Worm (Caenorhabditis elegans) whole organism, midembryonic: ENCODE measurements around the gene ppm-1.D.

Experiments
- klf-2 ChIP-seq: fragments of 200-800 bp; sonication (Bioruptor generic); conservative IDR thresholded peaks from 2 replicates; pipeline ENCODE4 v1.3.6; 2022; ENCODE audit warnings: missing genetic modification reagents, missing genetic modification characterization, missing compliant biosample characterization
- ref-1 ChIP-seq: fragments of 200-800 bp; sonication (Bioruptor generic); conservative IDR thresholded peaks from 2 replicates; pipeline ENCODE4 v1.3.6; 2022; ENCODE audit warnings: missing genetic modification reagents, missing genetic modification characterization, missing compliant biosample characterization
- tab-1 ChIP-seq: fragments of 200-800 bp; sonication (Bioruptor generic); IDR thresholded peaks from 2 replicates; pipeline ENCODE4 v1.3.6; 2022; ENCODE audit warnings: missing genetic modification characterization, missing compliant biosample characterization
- ztf-29 ChIP-seq: fragments of 200-800 bp; sonication (Bioruptor generic); IDR thresholded peaks from 2 replicates; pipeline ENCODE4 v1.3.6; 2022; ENCODE audit warnings: missing genetic modification reagents, missing genetic modification characterization, missing compliant biosample characterization

ce11 chrIII:2349956-2350355 is 18.6 kb downstream of the ppm-1.D start:
- TF ChIP-seq klf-2 (GFP tag; lab: Robert Waterston, UW): no peak
- TF ChIP-seq ref-1 (GFP tag; lab: Robert Waterston, UW): no peak
- no peak for TF ChIP-seq tab-1 (GFP tag; lab: Robert Waterston, UW)
- no peak for TF ChIP-seq ztf-29
